Fruit fly (Drosophila melanogaster) whole organism: Measurements from ENCODE around the gene MYPT-75D.

ENCODE experiments used
- CG8478 ChIP-seq: fragments of >200 bp; optimal IDR thresholded peaks from 2 replicates; lab custom pipeline; 2018; ENCODE audit warnings: inconsistent platforms
- EcR ChIP-seq, 2 experiments: fragments of >200 bp; optimal IDR thresholded peaks; 2 replicates each; lab custom pipeline; 2017; ENCODE audit warnings: missing biosample characterization in 2 of 2, missing genetic modification characterization in 2 of 2, missing genetic modification reagents in 2 of 2
- psq ChIP-seq: fragments of >200 bp; optimal IDR thresholded peaks from 2 replicates; lab custom pipeline; 2017

dm6 chr3L:18611600-18611999, 14.2 kb upstream of the MYPT-75D start, which contains the start of gene CG32199:
- TF ChIP-seq CG8478 (lab: Kevin White, UChicago) (no peak), EcR (GFP tag; optimal IDR thresholded peaks at IDR 0.05; lab: Kevin White, UChicago) (no peak), psq (lab: Kevin White, UChicago) (no peak)
